Fruit fly (Drosophila melanogaster): ENCODE measurements around the gene CG4911.

DNA sequence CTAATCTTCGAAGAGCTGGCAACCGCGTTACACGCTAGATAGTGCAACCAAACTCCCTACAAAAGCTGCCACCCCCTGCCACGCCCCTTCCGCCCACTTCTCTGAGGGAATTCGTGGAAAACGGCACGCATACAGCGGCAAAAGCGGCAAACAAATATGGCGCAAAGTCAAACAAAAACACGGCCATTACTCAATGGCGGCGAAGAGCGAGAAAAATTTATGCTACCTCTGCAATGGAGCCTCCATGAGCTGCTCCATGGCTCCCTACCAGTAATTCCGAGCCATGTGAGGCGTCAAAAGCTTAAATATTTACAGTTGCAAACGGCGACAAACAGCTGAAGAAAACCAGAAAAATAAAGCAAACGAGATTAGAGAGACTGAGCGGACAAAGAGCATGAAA is 47.8 kb downstream of the CG4911 start:
- TF ChIP-seq cic (GFP tag; optimal IDR thresholded peaks at IDR 0.05) (no peak), bab1 (GFP tag; optimal IDR thresholded peaks at IDR 0.05) (no peak), Hr96 (GFP tag; optimal IDR thresholded peaks at IDR 0.05) (no peak), cnc (optimal IDR thresholded peaks at IDR 0.05) (no peak), CG7045 (GFP tag; optimal IDR thresholded peaks at IDR 0.05) (no peak), CG7101 (tag; optimal IDR thresholded peaks at IDR 0.05) (no peak)
